Fruit fly (Drosophila melanogaster): ENCODE results near the gene CG2961.

The CG2961 gene

DNA sequence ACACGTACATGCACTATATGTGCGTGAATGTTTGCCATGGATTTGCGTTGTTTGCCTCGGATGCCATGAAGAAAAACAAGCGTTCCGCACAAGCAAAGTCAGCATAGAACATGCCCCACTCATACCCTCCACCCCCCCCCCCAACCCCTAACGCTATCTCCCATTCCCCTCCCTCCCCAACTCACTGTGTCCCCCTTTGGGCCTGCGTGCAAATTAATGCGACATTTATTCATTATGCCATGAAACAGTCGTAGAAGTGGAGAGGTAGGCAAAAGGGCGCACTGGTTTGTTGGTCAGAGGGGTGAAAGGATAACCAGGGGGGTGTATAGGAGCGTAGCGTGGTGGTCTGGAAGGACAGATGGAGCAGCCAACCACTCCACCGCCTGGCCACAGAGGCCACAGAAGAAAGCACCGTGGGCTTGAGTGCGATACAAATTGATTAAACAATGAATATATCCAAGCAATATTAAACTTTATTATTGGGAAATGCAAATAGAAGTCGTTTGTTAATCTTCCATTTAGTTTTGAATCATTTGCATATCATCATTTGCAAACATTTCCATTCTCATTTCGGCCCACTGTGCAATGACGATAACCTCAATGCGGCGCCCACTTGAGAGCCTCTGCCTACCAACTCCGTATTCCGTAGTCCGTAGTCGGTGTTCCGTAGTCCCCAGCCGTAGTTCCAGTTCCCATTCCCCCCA lies 48.4 kb downstream of the CG2961 start (continued):
- no peak for TF ChIP-seq ey (GFP tag; optimal IDR thresholded peaks at IDR 0.05)
- no peak for TF ChIP-seq tai (GFP tag; optimal IDR thresholded peaks at IDR 0.05)
- no peak for TF ChIP-seq CG32264 (GFP tag; optimal IDR thresholded peaks at IDR 0.05)
- TF ChIP-seq Sp1 (GFP tag; optimal IDR thresholded peaks at IDR 0.05): peak; percentile 29
- no peak for TF ChIP-seq jim (GFP tag; optimal IDR thresholded peaks at IDR 0.05)
- TF ChIP-seq h (GFP tag; optimal IDR thresholded peaks at IDR 0.05): peak; percentile 24
- no peak for TF ChIP-seq Jra (GFP tag; optimal IDR thresholded peaks at IDR 0.05)
- TF ChIP-seq HLH106 (tag; optimal IDR thresholded peaks at IDR 0.05): peak; percentile 44
- TF ChIP-seq CG9705 (GFP tag; optimal IDR thresholded peaks at IDR 0.05): no peak
- TF ChIP-seq br (GFP tag; optimal IDR thresholded peaks at IDR 0.05): no peak
- no peak for TF ChIP-seq Abd-B (GFP tag; optimal IDR thresholded peaks at IDR 0.05)
- no peak for TF ChIP-seq Rel (GFP tag; optimal IDR thresholded peaks at IDR 0.05)
- TF ChIP-seq Rel (tag; optimal IDR thresholded peaks at IDR 0.05): no peak
- no peak for TF ChIP-seq Dif (GFP tag; optimal IDR thresholded peaks at IDR 0.05; ENCODE audit: partially characterized antibody)
- no peak for TF ChIP-seq Hnf4 (GFP tag; optimal IDR thresholded peaks at IDR 0.05)
- no peak for TF ChIP-seq woc (GFP tag; optimal IDR thresholded peaks at IDR 0.05)

DNA sequence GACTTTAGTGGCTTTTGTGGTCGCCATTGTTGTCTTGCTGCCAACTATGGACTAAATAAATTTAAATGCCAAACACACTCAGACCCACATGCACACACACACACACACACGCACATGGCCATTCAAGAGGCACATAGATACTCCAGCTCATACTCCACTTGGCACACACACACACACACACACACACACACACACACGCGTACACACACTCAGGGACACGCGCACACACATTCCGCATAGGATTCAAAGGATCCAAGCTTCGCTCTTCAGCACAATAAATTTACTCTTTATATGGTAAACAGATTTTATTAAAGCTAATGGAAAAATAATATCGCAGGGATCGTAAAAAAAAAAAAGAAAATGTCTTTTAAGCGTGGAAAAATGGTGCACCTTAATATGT lies 50.0 kb downstream of the CG2961 start:
- TF ChIP-seq CG9705 (GFP tag; optimal IDR thresholded peaks at IDR 0.05) (no peak), Dif (GFP tag; optimal IDR thresholded peaks at IDR 0.05; ENCODE audit: partially characterized antibody) (no peak), Dfd (GFP tag; optimal IDR thresholded peaks at IDR 0.05) (peak; percentile 74), dl (GFP tag; optimal IDR thresholded peaks at IDR 0.05; ENCODE audit: insufficient read depth in 1 of 2, partially characterized antibody in 2 of 2) (no peak)
